Fruit fly (Drosophila melanogaster) whole organism, adult: Measurements from ENCODE around the gene spi.

ENCODE experiments used
- CG11617 ChIP-seq: fragments of 200-800 bp; sonication (Bioruptor generic); optimal IDR thresholded peaks from 2 replicates; lab custom pipeline; 2017; ENCODE audit warnings: mild to moderate bottlenecking, missing biosample characterization, missing genetic modification reagents, missing genetic modification characterization
- CG12768 ChIP-seq: fragments of 200-800 bp; sonication (Bioruptor generic); optimal IDR thresholded peaks from 2 replicates; lab custom pipeline; 2017; ENCODE audit warnings: missing biosample characterization, missing genetic modification characterization, mild to moderate bottlenecking, moderate library complexity, missing genetic modification reagents
- CG14711 ChIP-seq: fragments of 200-800 bp; sonication (Bioruptor generic); optimal IDR thresholded peaks from 2 replicates; lab custom pipeline; 2018; ENCODE audit warnings: missing biosample characterization, mild to moderate bottlenecking, missing genetic modification characterization, moderate library complexity
- CG1620 ChIP-seq: fragments of 200-800 bp; sonication (Bioruptor generic); optimal IDR thresholded peaks from 2 replicates; lab custom pipeline; 2016; ENCODE audit warnings: missing biosample characterization, missing genetic modification characterization
- CG33017 ChIP-seq: fragments of 200-800 bp; sonication (Bioruptor generic); optimal IDR thresholded peaks from 2 replicates; lab custom pipeline; 2018; ENCODE audit warnings: missing biosample characterization, mild to moderate bottlenecking, missing genetic modification characterization, moderate library complexity
- CG5204 ChIP-seq: fragments of 200-800 bp; sonication (Bioruptor generic); optimal IDR thresholded peaks from 2 replicates; lab custom pipeline; 2016; ENCODE audit warnings: missing biosample characterization, missing genetic modification characterization
- CG7045 ChIP-seq: fragments of 200-800 bp; sonication (Bioruptor generic); optimal IDR thresholded peaks from 2 replicates; lab custom pipeline; 2017; ENCODE audit warnings: missing biosample characterization, mild to moderate bottlenecking, missing genetic modification characterization
- CG7101 ChIP-seq: fragments of 200-800 bp; sonication (Bioruptor generic); optimal IDR thresholded peaks from 2 replicates; lab custom pipeline; 2018; ENCODE audit warnings: missing biosample characterization, mild to moderate bottlenecking, missing genetic modification characterization, moderate library complexity
- Clk ChIP-seq: fragments of 200-800 bp; sonication (Bioruptor generic); optimal IDR thresholded peaks from 2 replicates; lab custom pipeline; 2017; ENCODE audit warnings: missing biosample characterization, missing genetic modification characterization
- Crg-1 ChIP-seq: fragments of 200-800 bp; sonication (Bioruptor generic); optimal IDR thresholded peaks from 2 replicates; lab custom pipeline; 2016; ENCODE audit warnings: missing biosample characterization, missing genetic modification characterization
- Hr96 ChIP-seq: fragments of 200-800 bp; sonication (Bioruptor generic); optimal IDR thresholded peaks from 2 replicates; lab custom pipeline; 2016; ENCODE audit warnings: missing biosample characterization, missing genetic modification characterization
- Mnt ChIP-seq: fragments of 200-800 bp; sonication (Bioruptor generic); optimal IDR thresholded peaks from 2 replicates; lab custom pipeline; 2016; ENCODE audit warnings: missing biosample characterization, mild to moderate bottlenecking, missing genetic modification characterization
- bab1 ChIP-seq: fragments of 200-800 bp; sonication (Bioruptor generic); optimal IDR thresholded peaks from 3 replicates; lab custom pipeline; 2019; ENCODE audit warnings: missing biosample characterization, mild to moderate bottlenecking, missing genetic modification characterization, moderate library complexity
- cic ChIP-seq: fragments of 200-800 bp; sonication (Bioruptor generic); optimal IDR thresholded peaks from 2 replicates; lab custom pipeline; 2017; ENCODE audit warnings: missing biosample characterization, mild to moderate bottlenecking, missing genetic modification characterization, moderate library complexity
- cnc ChIP-seq, 2 experiments: fragments of >200 bp; optimal IDR thresholded peaks; 2 replicates each; lab custom pipeline; 2017
- kay ChIP-seq: fragments of 200-800 bp; sonication (Bioruptor generic); peaks from one replicate; lab custom pipeline; 2016; ENCODE audit warnings: missing biosample characterization, missing genetic modification characterization, borderline replicate concordance
- ovo ChIP-seq: fragments of 200-800 bp; sonication (Bioruptor generic); optimal IDR thresholded peaks from 2 replicates; lab custom pipeline; 2016; ENCODE audit warnings: missing biosample characterization, missing genetic modification characterization
- pad ChIP-seq: fragments of 200-800 bp; sonication (Bioruptor generic); optimal IDR thresholded peaks from 3 replicates; lab custom pipeline; 2017; ENCODE audit warnings: missing biosample characterization, missing genetic modification characterization, mild to moderate bottlenecking, moderate library complexity, missing genetic modification reagents
- tj ChIP-seq: fragments of 200-800 bp; sonication (Bioruptor generic); optimal IDR thresholded peaks from 3 replicates; lab custom pipeline; 2017; ENCODE audit warnings: missing biosample characterization, mild to moderate bottlenecking, missing genetic modification characterization, moderate library complexity
- toe ChIP-seq: fragments of 200-800 bp; sonication (Bioruptor generic); optimal IDR thresholded peaks from 2 replicates; lab custom pipeline; 2016; ENCODE audit warnings: missing biosample characterization, missing genetic modification characterization

The spi gene

dm6 chr2L:19572496-19573317, 4.4 kb downstream of the spi start:
- peak; percentile 52 for TF ChIP-seq bab1 (GFP tag; lab: Kevin White, UChicago)
- TF ChIP-seq CG14711, result peak; percentile 32
- TF ChIP-seq cnc (optimal IDR thresholded peaks at IDR 0.05; lab: Kevin White, UChicago), result no peak
- peak; percentile 70 for TF ChIP-seq ovo (GFP tag; lab: Kevin White, UChicago)
- TF ChIP-seq CG7101 (tag; lab: Kevin White, UChicago), result peak; percentile 42
- no peak for TF ChIP-seq CG12768 (GFP tag; lab: Kevin White, UChicago)
- no peak for TF ChIP-seq CG5204 (GFP tag; lab: Kevin White, UChicago)
- peak; percentile 16 for TF ChIP-seq pad (GFP tag; lab: Kevin White, UChicago)

dm6 chr2L:19571574-19572495, 5.3 kb downstream of the spi start:
- no peak for TF ChIP-seq Clk
- no peak for TF ChIP-seq CG33017 (tag; lab: Kevin White, UChicago)
- no peak for TF ChIP-seq CG7045 (GFP tag; lab: Kevin White, UChicago)
- no peak for TF ChIP-seq cnc (optimal IDR thresholded peaks at IDR 0.05; lab: Kevin White, UChicago)
- TF ChIP-seq cic (GFP tag; lab: Kevin White, UChicago), result peak; percentile 31
- TF ChIP-seq Crg-1 (GFP tag; lab: Kevin White, UChicago), result no peak
- no peak for TF ChIP-seq CG5204 (GFP tag; lab: Kevin White, UChicago)
- no peak for TF ChIP-seq CG12768 (GFP tag; lab: Kevin White, UChicago)
- peak; percentile 5 for TF ChIP-seq tj (GFP tag; lab: Kevin White, UChicago)
- TF ChIP-seq Mnt (GFP tag; lab: Kevin White, UChicago), result no peak
- TF ChIP-seq Hr96 (GFP tag; lab: Kevin White, UChicago), result no peak
- TF ChIP-seq kay, result no peak
- TF ChIP-seq pad (GFP tag; lab: Kevin White, UChicago), result peak; percentile 85
- no peak for TF ChIP-seq CG11617 (GFP tag; lab: Kevin White, UChicago)
- no peak for TF ChIP-seq CG7101 (tag; lab: Kevin White, UChicago)
- no peak for TF ChIP-seq CG1620 (GFP tag; lab: Kevin White, UChicago)
- TF ChIP-seq CG14711, result no peak
- TF ChIP-seq ovo (GFP tag; lab: Kevin White, UChicago), result peak; percentile 18
- TF ChIP-seq bab1 (GFP tag; lab: Kevin White, UChicago), result no peak
- no peak for TF ChIP-seq toe (GFP tag; lab: Kevin White, UChicago)

- peak; percentile 24 for TF ChIP-seq CG14711
- no peak for TF ChIP-seq CG12768 (GFP tag; lab: Kevin White, UChicago)
- no peak for TF ChIP-seq CG5204 (GFP tag; lab: Kevin White, UChicago)
- peak; percentile 96 for TF ChIP-seq ovo (GFP tag; lab: Kevin White, UChicago)
- no peak for TF ChIP-seq Crg-1 (GFP tag; lab: Kevin White, UChicago)
- no peak for TF ChIP-seq toe (GFP tag; lab: Kevin White, UChicago)
- no peak for TF ChIP-seq CG11617 (GFP tag; lab: Kevin White, UChicago)
- TF ChIP-seq CG1620 (GFP tag; lab: Kevin White, UChicago), result no peak
- TF ChIP-seq Clk, result no peak
- peak; percentile 31 for TF ChIP-seq CG7045 (GFP tag; lab: Kevin White, UChicago)
- TF ChIP-seq bab1 (GFP tag; lab: Kevin White, UChicago), result peak; percentile 10
- peak; percentile 81 for TF ChIP-seq pad (GFP tag; lab: Kevin White, UChicago)
- TF ChIP-seq Mnt (GFP tag; lab: Kevin White, UChicago), result peak; percentile 2
- no peak for TF ChIP-seq kay
- no peak for TF ChIP-seq cnc (optimal IDR thresholded peaks at IDR 0.05; lab: Kevin White, UChicago)
- no peak for TF ChIP-seq CG33017 (tag; lab: Kevin White, UChicago)
- TF ChIP-seq cic (GFP tag; lab: Kevin White, UChicago), result no peak
- TF ChIP-seq tj (GFP tag; lab: Kevin White, UChicago), result no peak
- no peak for TF ChIP-seq Hr96 (GFP tag; lab: Kevin White, UChicago)
- peak; percentile 24 for TF ChIP-seq CG7101 (tag; lab: Kevin White, UChicago)
Observed at dm6 chr2L:19570806-19571254, 6.3 kb downstream of the spi start.

- TF ChIP-seq Hr96 (GFP tag; lab: Kevin White, UChicago) (no peak), kay (peak; percentile 45)
Observed at dm6 chr2L:19567305-19567898, 9.7 kb downstream of the spi start.

- no peak for TF ChIP-seq CG11617 (GFP tag; lab: Kevin White, UChicago)
- no peak for TF ChIP-seq ovo (GFP tag; lab: Kevin White, UChicago)
- peak; percentile 22 for TF ChIP-seq bab1 (GFP tag; lab: Kevin White, UChicago)
Observed at dm6 chr2L:19565233-19565898, 11.7 kb downstream of the spi start, which contains the start of gene CG13077. Gene CG13077 (plus strand): TSS chr2L:19565863.
